Fruit fly (Drosophila melanogaster): Measurements from ENCODE around the gene ATPsynCF6.

ATPsynCF6 gene

dm6 chr3R:23346007-23346681 is 9.7 kb downstream of the ATPsynCF6 start, which contains the start of gene pnt (continued):
- no peak for TF ChIP-seq hkb (optimal IDR thresholded peaks at IDR 0.05)
- TF ChIP-seq hkb (GFP tag; IDR thresholded peaks at IDR 0.05): no peak
- TF ChIP-seq eve (GFP tag; optimal IDR thresholded peaks at IDR 0.05): no peak
- no peak for TF ChIP-seq CG30431 (GFP tag; optimal IDR thresholded peaks at IDR 0.05)
- TF ChIP-seq CG12769 (tag; optimal IDR thresholded peaks at IDR 0.05): peak; percentile 4
- no peak for TF ChIP-seq pum (GFP tag; optimal IDR thresholded peaks at IDR 0.05)
- no peak for TF ChIP-seq Max (GFP tag; optimal IDR thresholded peaks at IDR 0.05)
- no peak for TF ChIP-seq Fer3 (tag; optimal IDR thresholded peaks at IDR 0.05)
- TF ChIP-seq CG18476 (GFP tag; optimal IDR thresholded peaks at IDR 0.05): no peak
- no peak for TF ChIP-seq klu (GFP tag; IDR thresholded peaks at IDR 0.05)
- TF ChIP-seq dimm (GFP tag; IDR thresholded peaks at IDR 0.05): no peak
- no peak for TF ChIP-seq CG16815 (GFP tag; optimal IDR thresholded peaks at IDR 0.05)
- no peak for TF ChIP-seq CG7839 (tag; optimal IDR thresholded peaks at IDR 0.05)
- no peak for TF ChIP-seq CG4424 (GFP tag; optimal IDR thresholded peaks at IDR 0.05)
- peak; percentile 45 for TF ChIP-seq cad (GFP tag; optimal IDR thresholded peaks at IDR 0.05)
- TF ChIP-seq Dp (GFP tag; optimal IDR thresholded peaks at IDR 0.05): no peak
- TF ChIP-seq CG15696 (tag; optimal IDR thresholded peaks at IDR 0.05): no peak
- TF ChIP-seq Adf1 (GFP tag; IDR thresholded peaks at IDR 0.05): peak; percentile 99
- no peak for TF ChIP-seq D19B (GFP tag; optimal IDR thresholded peaks at IDR 0.05)
- 0 out of 4 replicates have a peak, but pooled peaks have one; percentile 63 for TF ChIP-seq chinmo (GFP tag; IDR thresholded peaks at IDR 0.05; ENCODE audit: partially characterized antibody)
- no peak for TF ChIP-seq Rfx (GFP tag; IDR thresholded peaks at IDR 0.05)
- TF ChIP-seq CG8089 (GFP tag; optimal IDR thresholded peaks at IDR 0.05): no peak
- no peak for TF ChIP-seq CG2129 (GFP tag; IDR thresholded peaks at IDR 0.05; ENCODE audit: partially characterized antibody)
- no peak for TF ChIP-seq TFAM (GFP tag; optimal IDR thresholded peaks at IDR 0.05)
- TF ChIP-seq Bgb (GFP tag; IDR thresholded peaks at IDR 0.05; ENCODE audit: partially characterized antibody): 0 out of 2 replicates have a peak, but pooled peaks have one; percentile 28
- TF ChIP-seq yki (optimal IDR thresholded peaks at IDR 0.05): no peak
- no peak for TF ChIP-seq CG9817 (tag; optimal IDR thresholded peaks at IDR 0.05)
- TF ChIP-seq danr (GFP tag; IDR thresholded peaks at IDR 0.05): no peak
- no peak for TF ChIP-seq CG18011 (GFP tag; optimal IDR thresholded peaks at IDR 0.05)
- no peak for TF ChIP-seq pho (GFP tag; optimal IDR thresholded peaks at IDR 0.05)
- TF ChIP-seq CG31224 (GFP tag; IDR thresholded peaks at IDR 0.05): no peak
- no peak for TF ChIP-seq Hmx (GFP tag; optimal IDR thresholded peaks at IDR 0.05)
- peak; percentile 36; the same call in 1 of the 2 replicates for TF ChIP-seq tna (GFP tag; IDR thresholded peaks at IDR 0.05; ENCODE audit: partially characterized antibody)
- TF ChIP-seq CG7372 (GFP tag; IDR thresholded peaks at IDR 0.05): no peak
- TF ChIP-seq fd96Cb (tag; optimal IDR thresholded peaks at IDR 0.05): no peak
- TF ChIP-seq bsh (GFP tag; optimal IDR thresholded peaks at IDR 0.05): no peak
- no peak for TF ChIP-seq CG4360 (GFP tag; IDR thresholded peaks at IDR 0.05)
- peak; percentile 19; the same call in 1 of the 2 replicates for TF ChIP-seq CG32532 (GFP tag; IDR thresholded peaks at IDR 0.05)
- no peak for TF ChIP-seq ind (GFP tag; optimal IDR thresholded peaks at IDR 0.05)
- TF ChIP-seq CG1832 (GFP tag; optimal IDR thresholded peaks at IDR 0.05): peak; percentile 34
- TF ChIP-seq Poxn (GFP tag; IDR thresholded peaks at IDR 0.05): no peak
- TF ChIP-seq Drgx (GFP tag; IDR thresholded peaks at IDR 0.05): 0 out of 2 replicates have a peak, but pooled peaks have one; percentile 17
- no peak for TF ChIP-seq chn (GFP tag; optimal IDR thresholded peaks at IDR 0.05)
- peak; percentile 18; the same call in 1 of the 2 replicates for TF ChIP-seq sob (GFP tag; IDR thresholded peaks at IDR 0.05)
- TF ChIP-seq knrl (GFP tag; IDR thresholded peaks at IDR 0.05; ENCODE audit: partially characterized antibody): no peak
- TF ChIP-seq odd (GFP tag; optimal IDR thresholded peaks at IDR 0.05): no peak
- no peak for TF ChIP-seq CG1647 (GFP tag; optimal IDR thresholded peaks at IDR 0.05)
- no peak for TF ChIP-seq CG17359 (tag; optimal IDR thresholded peaks at IDR 0.05)
- TF ChIP-seq croc (GFP tag; conservative IDR thresholded peaks at IDR 0.05): no peak
- no peak for TF ChIP-seq Meics (GFP tag; optimal IDR thresholded peaks at IDR 0.05)
- TF ChIP-seq CG1792 (GFP tag; optimal IDR thresholded peaks at IDR 0.05): no peak

All from whole organism, embryonic.